Fruit fly (Drosophila melanogaster) whole organism, embryonic: ENCODE results near the gene CG9166.
A peak's percentile ranks its signal among the peaks of the same experiment; 100 is the strongest.

Experiments used
- Ada2b ChIP-seq: fragments of 200-800 bp; sonication (Bioruptor generic); IDR thresholded peaks from 2 replicates; pipeline ENCODE4 v1.3.6; 2022; ENCODE audit warnings: missing biosample characterization, missing genetic modification characterization
- C15 ChIP-seq: fragments of 200-800 bp; sonication (Bioruptor generic); IDR thresholded peaks from 3 replicates; pipeline ENCODE4 v1.3.6; 2022; ENCODE audit warnings: missing biosample characterization, missing genetic modification characterization
- CG11695 ChIP-seq: fragments of 200-800 bp; sonication (Bioruptor generic); IDR thresholded peaks from 3 replicates; pipeline ENCODE4 v1.3.6; 2022; ENCODE audit warnings: missing biosample characterization, missing genetic modification characterization
- CG12104 ChIP-seq: fragments of 200-800 bp; sonication (Bioruptor generic); optimal IDR thresholded peaks from 3 replicates; lab custom pipeline; 2016; ENCODE audit warnings: missing biosample characterization, missing genetic modification characterization
- CG12391 ChIP-seq: fragments of 200-800 bp; sonication (Bioruptor generic); optimal IDR thresholded peaks from 3 replicates; lab custom pipeline; 2018; ENCODE audit warnings: missing biosample characterization, mild to moderate bottlenecking, missing genetic modification characterization, moderate library complexity
- CG12659 ChIP-seq: fragments of 200-800 bp; sonication (Bioruptor generic); optimal IDR thresholded peaks from 3 replicates; lab custom pipeline; 2017; ENCODE audit warnings: mild to moderate bottlenecking, missing biosample characterization, missing genetic modification reagents, missing genetic modification characterization
- CG12744 ChIP-seq: fragments of 200-800 bp; sonication (Bioruptor generic); optimal IDR thresholded peaks from 2 replicates; lab custom pipeline; 2016; ENCODE audit warnings: missing biosample characterization, missing genetic modification characterization
- CG13287 ChIP-seq: fragments of 200-800 bp; sonication (Bioruptor generic); IDR thresholded peaks from 2 replicates; pipeline ENCODE4 v1.3.6; 2022; ENCODE audit warnings: missing biosample characterization, missing genetic modification characterization; ENCODE audit not compliant: partially characterized antibody
- CG14014 ChIP-seq: fragments of 200-800 bp; sonication (Bioruptor generic); IDR thresholded peaks from 2 replicates; pipeline ENCODE4 v1.3.6; 2022; ENCODE audit warnings: missing biosample characterization, missing genetic modification characterization
- CG14965 ChIP-seq: fragments of 200-800 bp; sonication (Bioruptor generic); optimal IDR thresholded peaks from 2 replicates; lab custom pipeline; 2016; ENCODE audit warnings: missing biosample characterization, missing genetic modification characterization, borderline replicate concordance
- CG15269 ChIP-seq: fragments of 200-800 bp; sonication (Bioruptor generic); optimal IDR thresholded peaks from 2 replicates; lab custom pipeline; 2018; ENCODE audit warnings: missing biosample characterization, mild to moderate bottlenecking, missing genetic modification characterization, moderate library complexity
- CG1647 ChIP-seq: fragments of 200-800 bp; sonication (Bioruptor generic); optimal IDR thresholded peaks from 3 replicates; lab custom pipeline; 2016; ENCODE audit warnings: missing biosample characterization, missing genetic modification characterization
- CG17328 ChIP-seq: fragments of 200-800 bp; sonication (Bioruptor generic); IDR thresholded peaks from 2 replicates; pipeline ENCODE4 v1.3.6; 2022; ENCODE audit warnings: missing biosample characterization, missing genetic modification characterization
- CG17912 ChIP-seq: fragments of 200-800 bp; sonication (Bioruptor generic); optimal IDR thresholded peaks from 2 replicates; lab custom pipeline; 2018; ENCODE audit warnings: missing biosample characterization, mild to moderate bottlenecking, missing genetic modification characterization
- CG18476 ChIP-seq: fragments of 200-800 bp; sonication (Bioruptor generic); optimal IDR thresholded peaks from 2 replicates; lab custom pipeline; 2016; ENCODE audit warnings: missing biosample characterization, mild to moderate bottlenecking, missing genetic modification characterization
- CG18619 ChIP-seq: fragments of 200-800 bp; sonication (Bioruptor generic); optimal IDR thresholded peaks from 3 replicates; lab custom pipeline; 2017; ENCODE audit warnings: missing biosample characterization, mild to moderate bottlenecking, missing genetic modification characterization
- CG2120 ChIP-seq: fragments of 200-800 bp; sonication (Bioruptor generic); optimal IDR thresholded peaks from 3 replicates; lab custom pipeline; 2016; ENCODE audit warnings: missing biosample characterization, missing genetic modification characterization
- CG3847 ChIP-seq: fragments of 200-800 bp; sonication (Bioruptor generic); IDR thresholded peaks from 2 replicates; pipeline ENCODE4 v1.3.6; 2022; ENCODE audit warnings: missing biosample characterization, missing genetic modification characterization
- CG4404 ChIP-seq: fragments of 200-800 bp; sonication (Bioruptor generic); IDR thresholded peaks from 2 replicates; pipeline ENCODE4 v1.3.6; 2022; ENCODE audit warnings: missing biosample characterization, missing genetic modification characterization
- CG6683 ChIP-seq: fragments of 200-800 bp; sonication (Bioruptor generic); optimal IDR thresholded peaks from 2 replicates; lab custom pipeline; 2017; ENCODE audit warnings: missing biosample characterization, mild to moderate bottlenecking, missing genetic modification characterization, missing genetic modification reagents
- CG8281 ChIP-seq: fragments of 200-800 bp; sonication (Bioruptor generic); optimal IDR thresholded peaks from 2 replicates; lab custom pipeline; 2018; ENCODE audit warnings: missing biosample characterization, mild to moderate bottlenecking, missing genetic modification characterization, moderate library complexity
- CG9817 ChIP-seq: fragments of 200-800 bp; sonication (Bioruptor generic); optimal IDR thresholded peaks from 2 replicates; lab custom pipeline; 2018; ENCODE audit warnings: missing biosample characterization, mild to moderate bottlenecking, missing genetic modification characterization, moderate library complexity
- Camta ChIP-seq: fragments of 200-800 bp; sonication (Bioruptor generic); optimal IDR thresholded peaks from 2 replicates; lab custom pipeline; 2016; ENCODE audit warnings: missing biosample characterization, missing genetic modification characterization
- E2f2 ChIP-seq: fragments of 200-800 bp; sonication (Bioruptor generic); IDR thresholded peaks from 2 replicates; pipeline ENCODE4 v1.3.6; 2022; ENCODE audit warnings: missing biosample characterization, missing genetic modification characterization
- Jarid2 ChIP-seq: fragments of 200-800 bp; sonication (Bioruptor generic); optimal IDR thresholded peaks from 3 replicates; lab custom pipeline; 2017; ENCODE audit warnings: mild to moderate bottlenecking, missing biosample characterization, missing genetic modification reagents, missing genetic modification characterization
- Med ChIP-seq: fragments of 200-800 bp; sonication (Bioruptor generic); peaks from one replicate; lab custom pipeline; 2016; ENCODE audit warnings: missing biosample characterization, missing genetic modification characterization, mild to moderate bottlenecking, inconsistent platforms, moderate library complexity
- Nf-YA ChIP-seq: fragments of 200-800 bp; sonication (Bioruptor generic); IDR thresholded peaks from 2 replicates; pipeline ENCODE4 v1.3.6; 2022; ENCODE audit warnings: missing biosample characterization, missing genetic modification characterization
- Rx ChIP-seq: fragments of 200-800 bp; sonication (Bioruptor generic); IDR thresholded peaks from 2 replicates; pipeline ENCODE4 v1.3.6; 2022; ENCODE audit warnings: missing biosample characterization, missing genetic modification characterization
- Side ChIP-seq: fragments of 200-800 bp; sonication (Bioruptor generic); optimal IDR thresholded peaks from 2 replicates; lab custom pipeline; 2016; ENCODE audit warnings: missing biosample characterization, missing genetic modification characterization
- Sry-δ ChIP-seq: fragments of 200-800 bp; sonication (Bioruptor generic); optimal IDR thresholded peaks from 2 replicates; lab custom pipeline; 2016; ENCODE audit warnings: missing biosample characterization, missing genetic modification characterization
- Stat92E ChIP-seq, 3 experiments: fragments of >200 bp in 2 of 3; fragments of 200-800 bp in 1 of 3; sonication (Bioruptor generic) in 1 of 3; optimal IDR thresholded peaks; 2 replicates each; lab custom pipeline; 2017 to 2019; ENCODE audit warnings: missing biosample characterization in 3 of 3, missing genetic modification characterization in 3 of 3, mild to moderate bottlenecking in 1 of 3, moderate library complexity in 1 of 3
- abd-A ChIP-seq: fragments of 200-800 bp; sonication (Bioruptor generic); optimal IDR thresholded peaks from 3 replicates; lab custom pipeline; 2019; ENCODE audit warnings: missing biosample characterization, mild to moderate bottlenecking, missing genetic modification characterization, moderate library complexity
- chn ChIP-seq: fragments of 200-800 bp; sonication (Bioruptor generic); optimal IDR thresholded peaks from 2 replicates; lab custom pipeline; 2016; ENCODE audit warnings: missing biosample characterization, missing genetic modification characterization
- croc ChIP-seq: fragments of 200-800 bp; sonication (Bioruptor generic); conservative IDR thresholded peaks from 3 replicates; pipeline ENCODE4 v1.3.6; 2022; ENCODE audit warnings: missing biosample characterization, missing genetic modification characterization
- crol ChIP-seq: fragments of 200-800 bp; sonication (Bioruptor generic); IDR thresholded peaks from 2 replicates; pipeline ENCODE4 v1.3.6; 2022; ENCODE audit warnings: missing biosample characterization, missing genetic modification characterization
- ftz-f1 ChIP-seq: fragments of 200-800 bp; sonication (Bioruptor generic); optimal IDR thresholded peaks from 2 replicates; lab custom pipeline; 2016; ENCODE audit warnings: missing biosample characterization, missing genetic modification characterization
- gce ChIP-seq: fragments of 200-800 bp; sonication (Bioruptor generic); IDR thresholded peaks from 3 replicates; pipeline ENCODE4 v1.3.6; 2022; ENCODE audit warnings: missing biosample characterization, missing genetic modification characterization
- gcm ChIP-seq: fragments of 200-800 bp; sonication (Bioruptor generic); optimal IDR thresholded peaks from 2 replicates; lab custom pipeline; 2019; ENCODE audit warnings: missing biosample characterization, mild to moderate bottlenecking, missing genetic modification characterization, moderate library complexity
- gfzf ChIP-seq: fragments of 200-800 bp; sonication (Bioruptor generic); optimal IDR thresholded peaks from 2 replicates; lab custom pipeline; 2016; ENCODE audit warnings: missing biosample characterization, mild to moderate bottlenecking, missing genetic modification characterization, moderate library complexity
- gt ChIP-seq: fragments of 200-800 bp; sonication (Bioruptor generic); IDR thresholded peaks from 2 replicates; pipeline ENCODE4 v1.3.6; 2022; ENCODE audit warnings: missing biosample characterization, missing genetic modification characterization
- h ChIP-seq: fragments of >200 bp; optimal IDR thresholded peaks from 2 replicates; lab custom pipeline; 2017
- hbn ChIP-seq: fragments of 200-800 bp; sonication (Bioruptor generic); IDR thresholded peaks from 2 replicates; pipeline ENCODE4 v1.3.6; 2022; ENCODE audit warnings: missing biosample characterization, missing genetic modification characterization; ENCODE audit not compliant: partially characterized antibody
- luna ChIP-seq: fragments of 200-800 bp; sonication (Bioruptor generic); optimal IDR thresholded peaks from 2 replicates; lab custom pipeline; 2016; ENCODE audit warnings: missing biosample characterization, missing genetic modification characterization
- nerfin-2 ChIP-seq: fragments of 200-800 bp; sonication (Bioruptor generic); IDR thresholded peaks from 2 replicates; pipeline ENCODE4 v1.3.6; 2022; ENCODE audit warnings: missing biosample characterization, missing genetic modification characterization; ENCODE audit not compliant: partially characterized antibody
- pnt ChIP-seq: fragments of 200-800 bp; sonication (Bioruptor generic); optimal IDR thresholded peaks from 3 replicates; lab custom pipeline; 2016; ENCODE audit warnings: missing biosample characterization, missing genetic modification characterization
- pzg ChIP-seq: fragments of 200-800 bp; sonication (Bioruptor generic); optimal IDR thresholded peaks from 3 replicates; lab custom pipeline; 2018; ENCODE audit warnings: missing biosample characterization, mild to moderate bottlenecking, missing genetic modification characterization, moderate library complexity
- salm ChIP-seq: fragments of 200-800 bp; sonication (Bioruptor generic); optimal IDR thresholded peaks from 2 replicates; lab custom pipeline; 2018; ENCODE audit warnings: missing biosample characterization, mild to moderate bottlenecking, missing genetic modification characterization
- ssp ChIP-seq: fragments of 200-800 bp; sonication (Bioruptor generic); IDR thresholded peaks from 2 replicates; pipeline ENCODE4 v1.3.6; 2022; ENCODE audit warnings: missing biosample characterization, missing genetic modification characterization
- stc ChIP-seq: fragments of 200-800 bp; sonication (Bioruptor generic); IDR thresholded peaks from 2 replicates; pipeline ENCODE4 v1.3.6; 2022; ENCODE audit warnings: missing biosample characterization, missing genetic modification characterization
- zf30C ChIP-seq: fragments of 200-800 bp; sonication (Bioruptor generic); optimal IDR thresholded peaks from 3 replicates; lab custom pipeline; 2018; ENCODE audit warnings: missing biosample characterization, mild to moderate bottlenecking, missing genetic modification characterization
- zfh2 ChIP-seq: fragments of 200-800 bp; sonication (Bioruptor generic); optimal IDR thresholded peaks from 2 replicates; lab custom pipeline; 2016; ENCODE audit warnings: missing biosample characterization, missing genetic modification characterization

Gene CG9166

DNA sequence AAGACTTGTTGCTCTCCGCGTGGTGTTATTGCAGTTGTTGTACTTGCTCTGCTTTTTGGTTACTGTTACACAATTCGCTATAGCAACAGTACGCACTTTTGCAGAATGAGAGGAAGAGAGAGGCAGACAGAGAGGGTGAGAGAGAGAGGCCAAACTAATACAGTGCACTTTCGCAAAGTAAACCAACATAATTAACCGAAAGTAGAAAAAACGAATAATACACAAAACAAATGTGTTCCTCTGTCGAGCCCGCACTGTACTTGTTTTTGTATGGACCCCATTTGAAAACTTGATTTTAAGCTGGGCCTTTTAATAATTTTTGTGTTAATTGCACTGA lies 15.5 kb upstream of the CG9166 start (continued):
- TF ChIP-seq CG18476 (GFP tag; lab: Kevin White, UChicago), result no peak
- no peak for TF ChIP-seq CG12744 (GFP tag; lab: Kevin White, UChicago)
- TF ChIP-seq C15 (GFP tag; lab: Robert Waterston, UW), result no peak
- peak; percentile 49 for TF ChIP-seq CG1647 (GFP tag; lab: Kevin White, UChicago)
- TF ChIP-seq nerfin-2 (GFP tag; lab: Robert Waterston, UW), result no peak
- no peak for TF ChIP-seq salm (tag; lab: Kevin White, UChicago)
- TF ChIP-seq CG12659 (GFP tag; lab: Kevin White, UChicago), result no peak
- TF ChIP-seq crol (GFP tag; lab: Robert Waterston, UW), result peak; percentile 76
- no peak for TF ChIP-seq Side
- TF ChIP-seq CG14014, result peak; percentile 65; the same call in 1 of the 2 replicates
- TF ChIP-seq hbn (GFP tag; lab: Robert Waterston, UW), result no peak
- TF ChIP-seq CG4404 (GFP tag; lab: Robert Waterston, UW), result 0 out of 2 replicates have a peak, but pooled peaks have one; percentile 39
- TF ChIP-seq CG3847 (GFP tag; lab: Robert Waterston, UW), result no peak
- 0 out of 2 replicates have a peak, but pooled peaks have one; percentile 53 for TF ChIP-seq CG17328
- peak; percentile 37 for TF ChIP-seq pnt (GFP tag; lab: Kevin White, UChicago)
- no peak for TF ChIP-seq CG14965 (GFP tag; lab: Kevin White, UChicago)
- peak; percentile 48 for TF ChIP-seq zfh2 (GFP tag; lab: Kevin White, UChicago)
- no peak for TF ChIP-seq abd-A (tag; lab: Kevin White, UChicago)
- no peak for TF ChIP-seq h (lab: Kevin White, UChicago)
- TF ChIP-seq CG12104 (GFP tag; lab: Kevin White, UChicago), result no peak
- no peak for TF ChIP-seq luna (GFP tag; lab: Kevin White, UChicago)
- peak; percentile 70 for TF ChIP-seq CG2120 (GFP tag; lab: Kevin White, UChicago)
- no peak for TF ChIP-seq Nf-YA (GFP tag; lab: Robert Waterston, UW)
- TF ChIP-seq Med (GFP tag; lab: Kevin White, UChicago), result peak; percentile 94
- TF ChIP-seq CG11695 (GFP tag; lab: Robert Waterston, UW), result 0 out of 3 replicates have a peak, but pooled peaks have one; percentile 33
- no peak for TF ChIP-seq zf30C (GFP tag; lab: Kevin White, UChicago)
- TF ChIP-seq ftz-f1, result no peak
- no peak for TF ChIP-seq Jarid2 (GFP tag; lab: Kevin White, UChicago)
- TF ChIP-seq chn (GFP tag; lab: Kevin White, UChicago), result no peak
- TF ChIP-seq gfzf (GFP tag; lab: Kevin White, UChicago), result no peak
- TF ChIP-seq gt (GFP tag; lab: Robert Waterston, UW), result no peak
- peak; percentile 37; the same call in 1 of the 2 replicates for TF ChIP-seq E2f2 (GFP tag; lab: Robert Waterston, UW)
- no peak for TF ChIP-seq ssp (GFP tag; lab: Robert Waterston, UW)
- peak; percentile 56 for TF ChIP-seq CG15269 (tag; lab: Kevin White, UChicago)
- peak; percentile 10 for TF ChIP-seq Sry-δ (GFP tag; lab: Kevin White, UChicago)
- no peak for TF ChIP-seq croc (GFP tag; lab: Robert Waterston, UW)
- no peak for TF ChIP-seq CG17912 (GFP tag; lab: Kevin White, UChicago)
- no peak for TF ChIP-seq CG13287 (GFP tag; lab: Robert Waterston, UW)
- no peak for TF ChIP-seq pzg (GFP tag; lab: Kevin White, UChicago)
- peak; percentile 15 for TF ChIP-seq CG9817 (tag; lab: Kevin White, UChicago)
- TF ChIP-seq Rx (GFP tag; lab: Robert Waterston, UW), result peak; percentile 61; the same call in 1 of the 2 replicates
- peak; percentile 27 for TF ChIP-seq Camta (GFP tag; lab: Kevin White, UChicago)
- TF ChIP-seq stc (GFP tag; lab: Robert Waterston, UW), result peak; percentile 61
- no peak for TF ChIP-seq CG8281
- TF ChIP-seq gce (GFP tag; lab: Robert Waterston, UW), result no peak; the same call in 2 of the 3 replicates
- peak; percentile 21 for TF ChIP-seq CG12391 (tag; lab: Kevin White, UChicago)
- no peak for TF ChIP-seq Stat92E (GFP tag; optimal IDR thresholded peaks at IDR 0.05; lab: Kevin White, UChicago)
- TF ChIP-seq Ada2b (GFP tag; lab: Robert Waterston, UW), result peak; percentile 71
- no peak for TF ChIP-seq CG6683 (GFP tag; lab: Kevin White, UChicago)
- TF ChIP-seq CG18619 (GFP tag; lab: Kevin White, UChicago), result peak; percentile 19
- TF ChIP-seq gcm (GFP tag; lab: Kevin White, UChicago), result no peak
